Worm (Caenorhabditis elegans) whole organism, late embryonic: ENCODE results near the gene B0336.7.

Source experiments
- ceh-34 ChIP-seq: sonication (generic microtip); optimal IDR thresholded peaks from 2 replicates; lab custom pipeline; 2016; ENCODE audit warnings: mild to moderate bottlenecking, missing genetic modification characterization, missing compliant biosample characterization
- che-1 ChIP-seq: sonication (generic microtip); optimal IDR thresholded peaks from 2 replicates; lab custom pipeline; 2016; ENCODE audit warnings: mild to moderate bottlenecking, missing genetic modification characterization, missing compliant biosample characterization
- pag-3 ChIP-seq: sonication (generic microtip); optimal IDR thresholded peaks from 2 replicates; lab custom pipeline; 2016; ENCODE audit warnings: missing compliant biosample characterization, missing genetic modification characterization, borderline replicate concordance
- pha-4 ChIP-seq: fragments of 150-350 bp; optimal IDR thresholded peaks from 2 replicates; lab custom pipeline; 2018; ENCODE audit warnings: missing biosample characterization, missing genetic modification reagents, missing genetic modification characterization
- pqm-1 ChIP-seq: sonication (generic microtip); optimal IDR thresholded peaks from 2 replicates; lab custom pipeline; 2016; ENCODE audit warnings: missing genetic modification characterization, missing compliant biosample characterization
- unc-3 ChIP-seq, 2 experiments: fragments of 200-800 bp in 1 of 2; sonication (Bioruptor generic) in 1 of 2; sonication (generic microtip) in 1 of 2; conservative IDR thresholded peaks in 1 of 2; optimal IDR thresholded peaks in 1 of 2; 2 replicates each; pipeline versions ENCODE4 v1.3.6 to Lab custom; 2016 to 2022; ENCODE audit warnings: missing compliant biosample characterization in 2 of 2, missing genetic modification characterization in 2 of 2, missing genetic modification reagents in 1 of 2
- unc-42 ChIP-seq: sonication (generic microtip); optimal IDR thresholded peaks from 2 replicates; lab custom pipeline; 2016; ENCODE audit warnings: missing genotype, missing genetic modification characterization, missing compliant biosample characterization

- TF ChIP-seq che-1 (tag; lab: Kevin White, UChicago) (no peak), pqm-1 (tag; lab: Kevin White, UChicago) (no peak), unc-42 (tag; lab: Kevin White, UChicago) (no peak), pha-4 (tag; lab: Kevin White, UChicago) (no peak), ceh-34 (tag; lab: Kevin White, UChicago) (no peak), unc-3 (GFP tag; conservative IDR thresholded peaks at IDR 0.05; lab: Robert Waterston, UW) (no peak), unc-3 (tag; optimal IDR thresholded peaks at IDR 0.05; lab: Kevin White, UChicago) (no peak), pag-3 (tag; lab: Kevin White, UChicago) (no peak)
Observed at ce11 chrIII:5709224-5709623, 12.1 kb upstream of the B0336.7 start, which contains the start of gene hpo-28.
